Worm (Caenorhabditis elegans) whole organism, L2 larva: ENCODE data around the gene F52C6.4.

Experiments used
- ama-1 ChIP-seq: fragments of 150-350 bp; optimal IDR thresholded peaks from 2 replicates; lab custom pipeline; 2018; ENCODE audit warnings: inconsistent platforms
- ceh-16 ChIP-seq: fragments of 150-350 bp; optimal IDR thresholded peaks from 2 replicates; lab custom pipeline; 2014; ENCODE audit warnings: missing biosample characterization, missing genetic modification characterization
- mab-5 ChIP-seq: fragments of 150-350 bp; optimal IDR thresholded peaks from 2 replicates; lab custom pipeline; 2014; ENCODE audit warnings: missing biosample characterization, missing genetic modification characterization
- snpc-4 ChIP-seq: fragments of 150-350 bp; optimal IDR thresholded peaks from 2 replicates; lab custom pipeline; 2014; ENCODE audit warnings: missing biosample characterization, missing genetic modification characterization

ce11 chrII:1924459-1924858, 1.5 kb downstream of the F52C6.4 start, which contains the start of gene F52C6.3:
- TF ChIP-seq ceh-16, result no peak
- TF ChIP-seq mab-5 (tag; lab: Kevin White, UChicago), result no peak
- no peak for TF ChIP-seq snpc-4 (tag; lab: Kevin White, UChicago)
- no peak for TF ChIP-seq ama-1 (lab: Kevin White, UChicago)
